Fruit fly (Drosophila melanogaster) whole organism, embryonic: ENCODE data around the gene Dad1.

ENCODE experiments used
- BEAF-32 ChIP-seq: fragments of 200-800 bp; sonication (Bioruptor generic); optimal IDR thresholded peaks from 3 replicates; lab custom pipeline; 2017; ENCODE audit warnings: missing biosample characterization, missing genetic modification characterization, mild to moderate bottlenecking, moderate library complexity, missing genetic modification reagents
- CG12769 ChIP-seq: fragments of 200-800 bp; sonication (Bioruptor generic); optimal IDR thresholded peaks from 2 replicates; lab custom pipeline; 2019; ENCODE audit warnings: missing biosample characterization, mild to moderate bottlenecking, missing genetic modification characterization, moderate library complexity
- CG15601 ChIP-seq: fragments of 200-800 bp; sonication (Bioruptor generic); optimal IDR thresholded peaks from 3 replicates; lab custom pipeline; 2019; ENCODE audit warnings: missing biosample characterization, mild to moderate bottlenecking, missing genetic modification characterization, moderate library complexity
- CG15696 ChIP-seq: fragments of 200-800 bp; sonication (Bioruptor generic); optimal IDR thresholded peaks from 2 replicates; lab custom pipeline; 2019; ENCODE audit warnings: missing biosample characterization, mild to moderate bottlenecking, missing genetic modification characterization, moderate library complexity
- CG1602 ChIP-seq: fragments of 200-800 bp; sonication (Bioruptor generic); optimal IDR thresholded peaks from 3 replicates; lab custom pipeline; 2016; ENCODE audit warnings: missing biosample characterization, missing genetic modification characterization
- CG16813 ChIP-seq: fragments of 200-800 bp; sonication (Bioruptor generic); IDR thresholded peaks from 3 replicates; pipeline ENCODE4 v1.3.6; 2022; ENCODE audit warnings: missing biosample characterization, missing genetic modification characterization; ENCODE audit not compliant: partially characterized antibody
- CG17802 ChIP-seq: fragments of 200-800 bp; sonication (Bioruptor generic); optimal IDR thresholded peaks from 2 replicates; lab custom pipeline; 2018; ENCODE audit warnings: missing biosample characterization, mild to moderate bottlenecking, missing genetic modification characterization, moderate library complexity
- CG17912 ChIP-seq: fragments of 200-800 bp; sonication (Bioruptor generic); optimal IDR thresholded peaks from 2 replicates; lab custom pipeline; 2018; ENCODE audit warnings: missing biosample characterization, mild to moderate bottlenecking, missing genetic modification characterization
- CG18011 ChIP-seq: fragments of 200-800 bp; sonication (Bioruptor generic); optimal IDR thresholded peaks from 2 replicates; lab custom pipeline; 2017; ENCODE audit warnings: missing biosample characterization, missing genetic modification characterization, mild to moderate bottlenecking, moderate library complexity, missing genotype
- CG3065 ChIP-seq: fragments of 200-800 bp; sonication (Bioruptor generic); optimal IDR thresholded peaks from 2 replicates; lab custom pipeline; 2016; ENCODE audit warnings: missing biosample characterization, missing genetic modification characterization
- CG5245 ChIP-seq: fragments of 200-800 bp; sonication (Bioruptor generic); optimal IDR thresholded peaks from 3 replicates; lab custom pipeline; 2016; ENCODE audit warnings: missing biosample characterization, missing genetic modification characterization
- CG6683 ChIP-seq: fragments of 200-800 bp; sonication (Bioruptor generic); optimal IDR thresholded peaks from 2 replicates; lab custom pipeline; 2017; ENCODE audit warnings: missing biosample characterization, mild to moderate bottlenecking, missing genetic modification characterization, missing genetic modification reagents
- CG8478 ChIP-seq: fragments of >200 bp; optimal IDR thresholded peaks from 2 replicates; lab custom pipeline; 2018
- CG9215 ChIP-seq: fragments of 200-800 bp; sonication (Bioruptor generic); IDR thresholded peaks from 2 replicates; pipeline ENCODE4 v1.3.6; 2022; ENCODE audit warnings: missing biosample characterization, missing genetic modification characterization
- CG9437 ChIP-seq: fragments of 200-800 bp; sonication (Bioruptor generic); optimal IDR thresholded peaks from 2 replicates; lab custom pipeline; 2018; ENCODE audit warnings: missing biosample characterization, mild to moderate bottlenecking, missing genetic modification characterization
- CG9609 ChIP-seq: fragments of 200-800 bp; sonication (Bioruptor generic); optimal IDR thresholded peaks from 3 replicates; lab custom pipeline; 2016; ENCODE audit warnings: missing biosample characterization, missing genetic modification characterization
- D19A ChIP-seq: fragments of 200-800 bp; optimal IDR thresholded peaks from 3 replicates; lab custom pipeline; 2019; ENCODE audit warnings: missing biosample characterization, mild to moderate bottlenecking, missing genetic modification characterization, moderate library complexity
- Deaf1 ChIP-seq: fragments of 200-800 bp; optimal IDR thresholded peaks from 3 replicates; lab custom pipeline; 2019; ENCODE audit warnings: missing biosample characterization, mild to moderate bottlenecking, missing genetic modification characterization, moderate library complexity
- Ets97D ChIP-seq: fragments of 200-800 bp; sonication (Bioruptor generic); optimal IDR thresholded peaks from 3 replicates; lab custom pipeline; 2016; ENCODE audit warnings: missing biosample characterization, missing genetic modification characterization
- Fer1 ChIP-seq: fragments of 200-800 bp; sonication (Bioruptor generic); optimal IDR thresholded peaks from 2 replicates; lab custom pipeline; 2017; ENCODE audit warnings: missing biosample characterization, mild to moderate bottlenecking, missing genetic modification characterization
- HLH3B ChIP-seq: fragments of 200-800 bp; sonication (Bioruptor generic); IDR thresholded peaks from 2 replicates; pipeline ENCODE4 v1.3.6; 2022; ENCODE audit warnings: missing biosample characterization, missing genetic modification characterization
- Hey ChIP-seq: fragments of 200-800 bp; sonication (Bioruptor generic); optimal IDR thresholded peaks from 3 replicates; lab custom pipeline; 2018; ENCODE audit warnings: missing biosample characterization, mild to moderate bottlenecking, missing genetic modification characterization
- Nf-YC ChIP-seq: fragments of 200-800 bp; optimal IDR thresholded peaks from 3 replicates; lab custom pipeline; 2019; ENCODE audit warnings: missing biosample characterization, mild to moderate bottlenecking, missing genetic modification characterization, moderate library complexity
- Oli ChIP-seq: fragments of 200-800 bp; sonication (Bioruptor generic); optimal IDR thresholded peaks from 2 replicates; lab custom pipeline; 2018; ENCODE audit warnings: missing biosample characterization, mild to moderate bottlenecking, missing genetic modification characterization, moderate library complexity
- Taf1 ChIP-seq: fragments of 200-800 bp; sonication (Bioruptor generic); IDR thresholded peaks from 2 replicates; pipeline ENCODE4 v1.3.6; 2022; ENCODE audit warnings: missing biosample characterization, missing genetic modification characterization
- Vsx1 ChIP-seq: fragments of 200-800 bp; sonication (Bioruptor generic); optimal IDR thresholded peaks from 2 replicates; lab custom pipeline; 2017; ENCODE audit warnings: missing biosample characterization, mild to moderate bottlenecking, missing genetic modification characterization, missing genetic modification reagents
- esg ChIP-seq: fragments of 200-800 bp; sonication (Bioruptor generic); conservative IDR thresholded peaks from 2 replicates; pipeline ENCODE4 v1.3.6; 2022; ENCODE audit warnings: missing biosample characterization, missing genetic modification characterization
- exex ChIP-seq: fragments of 200-800 bp; sonication (Bioruptor generic); optimal IDR thresholded peaks from 4 replicates; lab custom pipeline; 2018; ENCODE audit warnings: missing biosample characterization, mild to moderate bottlenecking, missing genetic modification characterization, moderate library complexity
- fd64A ChIP-seq: fragments of 200-800 bp; sonication (Bioruptor generic); optimal IDR thresholded peaks from 3 replicates; lab custom pipeline; 2018; ENCODE audit warnings: missing biosample characterization, mild to moderate bottlenecking, missing genetic modification characterization
- gem ChIP-seq: fragments of 200-800 bp; sonication (Bioruptor generic); optimal IDR thresholded peaks from 2 replicates; lab custom pipeline; 2019; ENCODE audit warnings: missing biosample characterization, mild to moderate bottlenecking, missing genetic modification characterization, moderate library complexity
- knrl ChIP-seq: fragments of 200-800 bp; sonication (Bioruptor generic); IDR thresholded peaks from 3 replicates; pipeline ENCODE4 v1.3.6; 2022; ENCODE audit warnings: missing biosample characterization, missing genetic modification characterization; ENCODE audit not compliant: partially characterized antibody
- lilli ChIP-seq: fragments of 200-800 bp; sonication (Bioruptor generic); optimal IDR thresholded peaks from 3 replicates; lab custom pipeline; 2016; ENCODE audit warnings: missing biosample characterization, missing genetic modification characterization
- lov ChIP-seq, 2 experiments: fragments of 200-800 bp in 1 of 2; fragments of >200 bp in 1 of 2; sonication (Bioruptor generic) in 1 of 2; IDR thresholded peaks in 1 of 2; optimal IDR thresholded peaks in 1 of 2; 2 replicates in 1 of 2; 3 replicates in 1 of 2; pipeline versions ENCODE4 v1.3.6 to Lab custom; 2017 to 2022; ENCODE audit warnings: missing biosample characterization in 1 of 2, missing genetic modification characterization in 1 of 2
- nerfin-1 ChIP-seq: fragments of 200-800 bp; sonication (Bioruptor generic); optimal IDR thresholded peaks from 3 replicates; lab custom pipeline; 2019; ENCODE audit warnings: missing biosample characterization, mild to moderate bottlenecking, missing genetic modification characterization, moderate library complexity
- p53 ChIP-seq: fragments of 200-800 bp; sonication (Bioruptor generic); optimal IDR thresholded peaks from 2 replicates; lab custom pipeline; 2016; ENCODE audit warnings: missing biosample characterization, missing genetic modification characterization
- pb ChIP-seq: fragments of 200-800 bp; sonication (Bioruptor generic); optimal IDR thresholded peaks from 3 replicates; lab custom pipeline; 2016; ENCODE audit warnings: missing biosample characterization, missing genetic modification characterization
- pfk ChIP-seq: fragments of 200-800 bp; sonication (Bioruptor generic); optimal IDR thresholded peaks from 2 replicates; lab custom pipeline; 2018; ENCODE audit warnings: missing biosample characterization, mild to moderate bottlenecking, missing genetic modification characterization, moderate library complexity
- pum ChIP-seq: fragments of 200-800 bp; sonication (Bioruptor generic); optimal IDR thresholded peaks from 2 replicates; lab custom pipeline; 2016; ENCODE audit warnings: missing biosample characterization, missing genetic modification characterization
- run ChIP-seq: fragments of 200-800 bp; sonication (Bioruptor generic); optimal IDR thresholded peaks from 3 replicates; lab custom pipeline; 2018; ENCODE audit warnings: missing biosample characterization, mild to moderate bottlenecking, missing genetic modification characterization
- seq ChIP-seq: fragments of 200-800 bp; sonication (Bioruptor generic); IDR thresholded peaks from 2 replicates; pipeline ENCODE4 v1.3.6; 2022; ENCODE audit warnings: missing biosample characterization, missing genetic modification characterization
- shn ChIP-seq: fragments of 200-800 bp; sonication (Bioruptor generic); optimal IDR thresholded peaks from 3 replicates; lab custom pipeline; 2016; ENCODE audit warnings: missing biosample characterization, missing genetic modification characterization
- sim ChIP-seq: fragments of 200-800 bp; sonication (Bioruptor generic); IDR thresholded peaks from 2 replicates; pipeline ENCODE4 v1.3.6; 2022; ENCODE audit warnings: missing biosample characterization, missing genetic modification characterization
- sug ChIP-seq: fragments of 200-800 bp; optimal IDR thresholded peaks from 2 replicates; lab custom pipeline; 2019; ENCODE audit warnings: missing biosample characterization, mild to moderate bottlenecking, missing genetic modification characterization, moderate library complexity
- tna ChIP-seq: fragments of 200-800 bp; sonication (Bioruptor generic); IDR thresholded peaks from 2 replicates; pipeline ENCODE4 v1.3.6; 2022; ENCODE audit warnings: missing biosample characterization, missing genetic modification characterization; ENCODE audit not compliant: partially characterized antibody
- tx ChIP-seq: fragments of 200-800 bp; sonication (Bioruptor generic); optimal IDR thresholded peaks from 2 replicates; lab custom pipeline; 2016; ENCODE audit warnings: missing biosample characterization, missing genetic modification characterization
- unc-4 ChIP-seq: fragments of 200-800 bp; sonication (Bioruptor generic); IDR thresholded peaks from 2 replicates; pipeline ENCODE4 v1.3.6; 2022; ENCODE audit warnings: missing biosample characterization, missing genetic modification characterization; ENCODE audit not compliant: partially characterized antibody
- usp ChIP-seq: fragments of >200 bp; optimal IDR thresholded peaks from 2 replicates; lab custom pipeline; 2017; ENCODE audit warnings: missing biosample characterization, missing genetic modification characterization
- wek ChIP-seq: fragments of 200-800 bp; sonication (Bioruptor generic); optimal IDR thresholded peaks from 3 replicates; lab custom pipeline; 2018; ENCODE audit warnings: missing biosample characterization, mild to moderate bottlenecking, missing genetic modification characterization, moderate library complexity

The Dad1 gene

DNA sequence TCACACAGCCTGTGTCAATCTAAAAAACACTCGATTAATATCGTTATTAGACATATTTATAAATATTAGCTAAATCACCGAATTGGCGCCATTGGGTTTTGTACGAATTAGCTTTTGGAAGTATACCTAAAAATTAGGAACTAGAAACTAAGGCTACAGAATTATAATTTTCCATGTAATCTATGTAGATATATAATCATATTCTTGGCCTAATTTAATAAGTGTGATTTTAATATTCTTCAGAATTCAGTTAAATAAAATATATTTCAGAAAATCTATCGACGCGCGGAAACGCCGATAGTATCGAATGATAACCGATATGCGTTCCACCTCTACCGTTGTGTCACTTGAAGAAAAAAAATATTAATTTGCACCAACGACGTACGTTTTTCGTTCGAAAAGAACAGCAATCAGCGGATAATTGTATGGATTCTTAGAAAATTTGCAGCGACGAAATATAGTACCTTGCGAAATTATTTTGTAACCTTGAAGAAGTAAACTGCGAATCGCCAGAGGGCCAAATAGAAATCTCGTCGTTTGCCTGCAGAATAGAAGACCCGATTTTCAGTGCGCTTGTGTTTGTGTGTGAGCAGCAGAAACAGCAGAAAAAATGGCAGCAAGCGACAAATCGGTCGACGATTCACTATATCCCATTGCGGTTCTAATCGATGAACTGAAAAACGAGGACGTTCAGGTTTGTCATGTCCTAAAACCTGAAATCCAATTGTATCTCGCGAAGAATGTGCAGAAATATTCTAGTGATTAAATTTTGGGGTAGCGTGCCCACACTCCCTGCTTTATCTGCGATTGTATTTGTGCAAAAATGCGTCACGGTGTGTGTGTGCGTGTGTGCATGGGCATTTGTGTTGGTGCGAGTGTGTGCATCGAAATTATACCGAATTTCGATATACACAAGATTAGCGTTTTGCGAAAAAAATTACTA, 18.0 kb downstream of the Dad1 start, which contains the start of gene Pp2A-29B (continued):
- TF ChIP-seq wek: no peak
- TF ChIP-seq CG5245 (GFP tag; lab: Kevin White, UChicago): no peak
- TF ChIP-seq BEAF-32 (GFP tag; lab: Kevin White, UChicago): peak; percentile 100
- peak; percentile 59 for TF ChIP-seq sug
- TF ChIP-seq HLH3B (GFP tag; lab: Robert Waterston, UW): no peak
- peak; percentile 100 for TF ChIP-seq nerfin-1 (tag; lab: Kevin White, UChicago)
- TF ChIP-seq CG9215: no peak
- TF ChIP-seq CG1602 (GFP tag; lab: Kevin White, UChicago): no peak
- TF ChIP-seq p53 (GFP tag; lab: Kevin White, UChicago): no peak
- no peak for TF ChIP-seq Hey
- TF ChIP-seq CG6683: no peak
- peak; percentile 100 for TF ChIP-seq CG16813 (GFP tag; lab: Robert Waterston, UW)
- no peak for TF ChIP-seq tx
- no peak for TF ChIP-seq seq (GFP tag; lab: Robert Waterston, UW)
- peak; percentile 31 for TF ChIP-seq Ets97D
- no peak for TF ChIP-seq Fer1 (GFP tag; lab: Kevin White, UChicago)
- no peak for TF ChIP-seq usp (GFP tag; lab: Kevin White, UChicago)
- peak; percentile 7 for TF ChIP-seq Deaf1 (tag; lab: Kevin White, UChicago)
- TF ChIP-seq unc-4: peak; percentile 98
- no peak for TF ChIP-seq pfk
- TF ChIP-seq CG18011 (GFP tag; lab: Kevin White, UChicago): peak; percentile 97
- peak; percentile 35 for TF ChIP-seq CG9437 (GFP tag; lab: Kevin White, UChicago)
- TF ChIP-seq CG17912 (GFP tag; lab: Kevin White, UChicago): peak; percentile 7
- TF ChIP-seq exex (tag; lab: Kevin White, UChicago): peak; percentile 35
- no peak for TF ChIP-seq lov (optimal IDR thresholded peaks at IDR 0.05; lab: Kevin White, UChicago)
- no peak for TF ChIP-seq lov (GFP tag; IDR thresholded peaks at IDR 0.05; lab: Robert Waterston, UW)
- TF ChIP-seq tna (GFP tag; lab: Robert Waterston, UW): peak; percentile 95
- peak; percentile 64 for TF ChIP-seq Vsx1 (GFP tag; lab: Kevin White, UChicago)
- TF ChIP-seq lilli: peak; percentile 8
- TF ChIP-seq esg (GFP tag; lab: Robert Waterston, UW): no peak
- no peak for TF ChIP-seq CG12769 (tag; lab: Kevin White, UChicago)
- peak; percentile 35 for TF ChIP-seq CG15696 (tag; lab: Kevin White, UChicago)
- TF ChIP-seq CG8478 (lab: Kevin White, UChicago): peak; percentile 84
- TF ChIP-seq gem (tag; lab: Kevin White, UChicago): peak; percentile 48
- TF ChIP-seq knrl: peak; percentile 100
- no peak for TF ChIP-seq run (tag; lab: Kevin White, UChicago)
- no peak for TF ChIP-seq CG9609 (GFP tag; lab: Kevin White, UChicago)
- TF ChIP-seq pb (GFP tag; lab: Kevin White, UChicago): no peak
- no peak for TF ChIP-seq fd64A (GFP tag; lab: Kevin White, UChicago)
- no peak for TF ChIP-seq CG3065 (GFP tag; lab: Kevin White, UChicago)
- peak; percentile 19 for TF ChIP-seq D19A (tag; lab: Kevin White, UChicago)
- TF ChIP-seq Taf1: no peak
- no peak for TF ChIP-seq pum (GFP tag; lab: Kevin White, UChicago)
- TF ChIP-seq Oli (tag; lab: Kevin White, UChicago): no peak
- TF ChIP-seq shn (GFP tag; lab: Kevin White, UChicago): no peak
- no peak for TF ChIP-seq CG17802 (tag; lab: Kevin White, UChicago)
- TF ChIP-seq CG15601 (tag; lab: Kevin White, UChicago): peak; percentile 56
- TF ChIP-seq sim: no peak
- peak; percentile 57 for TF ChIP-seq Nf-YC (tag; lab: Kevin White, UChicago)
